Worm (Caenorhabditis elegans): ENCODE measurements around the gene nsph-4.3.
A peak's percentile ranks its signal among the peaks of the same experiment; 100 is the strongest.
"Not testable (repeated sequence)": the region's sequence is repeated elsewhere in the genome, so short reads cannot be mapped to it uniquely, and the experiment has no call there.

nsph-4.3 gene

DNA sequence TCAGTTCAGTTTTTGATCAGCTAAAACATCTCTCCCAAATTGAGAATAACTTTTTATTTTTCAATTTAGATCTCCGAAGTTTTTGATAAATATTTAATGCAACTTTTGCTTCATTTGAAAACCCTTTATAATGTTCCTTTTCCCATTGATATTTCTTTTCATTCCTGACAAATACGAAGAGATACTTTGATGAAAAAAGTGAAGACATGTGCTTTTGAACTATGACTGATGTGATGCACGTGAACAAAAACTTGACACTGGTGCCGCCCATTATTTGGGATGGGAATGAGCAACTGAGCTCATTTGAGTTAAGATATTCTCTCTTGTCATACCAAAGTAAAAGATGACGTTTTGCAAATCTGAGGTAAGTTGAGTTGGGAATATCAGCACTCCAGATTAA is 7.2 kb upstream of the nsph-4.3 start, which contains the start of gene T04A6.1:
Gene T04A6.1, plus strand, starts transcription at position 301 of the 400 bp plus-strand sequence.
- TF ChIP-seq him-1 (tag; optimal IDR thresholded peaks at IDR 0.05) (no peak), W03F9.2 (tag; optimal IDR thresholded peaks at IDR 0.05) (no peak), dao-5 (tag; optimal IDR thresholded peaks at IDR 0.05) (no peak)

DNA sequence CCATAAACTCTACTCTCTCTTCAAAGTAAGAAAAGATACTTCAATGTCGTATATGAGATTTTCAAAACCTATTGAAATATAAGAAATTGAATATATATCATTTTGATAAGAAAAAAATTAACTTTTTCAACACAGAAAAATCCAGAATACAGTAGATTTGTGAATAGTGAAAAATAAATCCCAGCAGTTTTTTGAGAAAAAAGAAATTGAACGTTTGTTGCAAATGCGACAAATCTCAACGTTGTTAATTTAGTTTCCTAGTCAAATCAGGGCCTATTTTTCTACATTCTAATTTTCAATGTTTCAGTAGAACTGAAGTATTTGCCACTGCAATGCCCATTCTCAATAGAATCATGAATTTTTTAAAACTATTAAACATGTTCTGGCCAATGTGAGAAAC is 5.5 kb upstream of the nsph-4.3 start, which contains the start of gene T04A6.2:
Gene T04A6.2, plus strand, starts transcription at position 301 of the 400 bp plus-strand sequence.
- TF ChIP-seq him-1 (tag; optimal IDR thresholded peaks at IDR 0.05) (no peak), W03F9.2 (tag; optimal IDR thresholded peaks at IDR 0.05) (no peak), dao-5 (tag; optimal IDR thresholded peaks at IDR 0.05) (no peak)

DNA sequence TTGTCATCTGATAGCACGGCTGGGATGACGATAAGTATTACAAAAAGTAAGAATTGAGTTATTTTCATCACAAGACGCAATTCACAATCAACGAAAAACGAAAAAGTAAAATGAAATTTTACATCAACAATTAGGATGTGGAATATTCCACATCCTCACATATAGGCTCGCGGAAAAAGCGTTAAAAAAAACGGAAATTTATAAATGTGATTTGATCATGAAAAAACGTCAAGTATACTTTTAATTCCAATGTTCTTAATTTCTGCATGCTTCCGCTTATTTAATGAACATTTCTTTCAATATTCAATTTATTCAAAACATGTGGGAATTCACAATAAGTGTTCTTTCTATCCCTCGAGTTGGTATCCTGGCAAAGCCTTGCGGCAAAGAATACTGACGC is 845 bp downstream of the nsph-4.3 start, which contains the start of gene T04A6.3:
Gene T04A6.3, minus strand, starts transcription at position 101 of the 400 bp plus-strand sequence.
- TF ChIP-seq dao-5 (tag; optimal IDR thresholded peaks at IDR 0.05) (no peak), W03F9.2 (tag; optimal IDR thresholded peaks at IDR 0.05) (no peak), him-1 (tag; optimal IDR thresholded peaks at IDR 0.05) (no peak)

DNA sequence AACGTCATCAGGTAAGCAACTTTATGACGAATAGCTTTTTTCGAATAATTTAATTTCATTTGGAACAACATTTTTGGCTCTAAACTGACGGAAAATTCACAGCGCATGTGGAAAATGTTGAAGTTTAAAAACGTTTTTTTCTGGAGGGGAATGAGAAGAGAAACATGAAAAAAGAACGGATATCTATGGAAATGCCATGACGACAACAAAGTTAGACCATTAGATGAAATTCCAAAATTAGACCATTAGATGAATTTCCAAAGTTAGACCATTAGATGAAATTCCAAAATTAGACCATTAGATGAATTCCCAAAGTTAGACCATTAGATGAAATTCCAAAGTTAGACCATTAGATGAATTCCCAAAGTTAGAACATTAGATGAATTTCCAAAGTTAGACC is 14.6 kb downstream of the nsph-4.3 start, which contains the start of gene Y80D4G.2:
Gene Y80D4G.2, minus strand, starts transcription at position 101 of the 400 bp plus-strand sequence.
- TF ChIP-seq him-1, W03F9.2, dao-5 (tag; optimal IDR thresholded peaks at IDR 0.05): not testable (repeated sequence)

DNA sequence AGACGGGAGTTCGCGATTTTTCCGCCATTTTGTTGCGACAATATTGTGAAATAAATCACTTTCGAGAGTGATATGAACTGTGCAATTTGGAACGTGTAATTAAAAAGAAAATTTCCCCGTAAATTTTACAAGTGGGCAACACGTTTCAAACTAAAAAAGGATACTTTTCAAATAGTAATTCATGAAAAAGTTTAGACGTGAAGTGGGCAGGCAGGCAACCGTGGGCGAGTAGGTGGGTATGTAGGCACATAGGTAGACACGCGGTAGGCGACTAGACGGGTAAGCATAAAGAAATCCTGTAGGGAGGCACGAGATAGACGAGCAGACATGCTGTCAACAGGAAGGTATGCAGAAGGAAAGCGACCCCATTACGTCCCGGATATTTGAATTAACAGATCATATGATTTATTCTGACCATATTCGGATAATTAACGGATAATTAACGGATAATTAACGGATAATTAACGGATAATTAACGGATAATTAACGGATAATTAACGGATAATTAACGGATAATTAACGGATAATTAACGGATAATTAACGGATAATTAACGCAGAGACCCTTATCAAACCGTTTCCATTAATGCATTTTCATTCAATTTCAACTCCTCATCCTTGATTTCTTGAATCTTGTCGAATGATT is 15.7 kb downstream of the nsph-4.3 start, which contains the start of gene R13A5.11:
Gene R13A5.11, minus strand, starts transcription at position 51 of the 644 bp plus-strand sequence.
- TF ChIP-seq dao-5 (tag; optimal IDR thresholded peaks at IDR 0.05) (no peak), him-1 (tag; optimal IDR thresholded peaks at IDR 0.05) (no peak), W03F9.2 (tag; optimal IDR thresholded peaks at IDR 0.05) (no peak)

DNA sequence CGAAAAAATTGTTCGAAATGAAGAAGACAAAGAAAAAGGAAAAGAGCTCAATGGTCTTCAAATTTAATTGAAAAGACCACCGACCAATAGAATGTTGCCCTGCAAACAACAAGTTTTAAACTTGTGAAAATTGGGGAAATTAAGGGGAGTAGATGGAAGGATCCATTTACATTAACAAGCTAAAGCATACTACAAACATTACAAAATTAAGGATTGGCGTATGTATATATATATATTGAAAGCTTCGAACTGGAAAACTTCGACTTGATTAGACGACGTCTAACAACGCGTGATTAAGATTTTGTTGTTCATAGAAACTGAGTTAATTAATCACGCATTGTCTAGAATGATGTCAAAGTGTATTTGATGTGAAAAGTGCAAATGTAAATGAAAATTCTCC is 20.9 kb downstream of the nsph-4.3 start, which contains the start of gene R13A5.15:
Gene R13A5.15, minus strand, starts transcription at position 101 of the 400 bp plus-strand sequence.
- TF ChIP-seq dao-5 (tag; optimal IDR thresholded peaks at IDR 0.05) (no peak), him-1 (tag; optimal IDR thresholded peaks at IDR 0.05) (no peak), W03F9.2 (tag; optimal IDR thresholded peaks at IDR 0.05) (no peak)

DNA sequence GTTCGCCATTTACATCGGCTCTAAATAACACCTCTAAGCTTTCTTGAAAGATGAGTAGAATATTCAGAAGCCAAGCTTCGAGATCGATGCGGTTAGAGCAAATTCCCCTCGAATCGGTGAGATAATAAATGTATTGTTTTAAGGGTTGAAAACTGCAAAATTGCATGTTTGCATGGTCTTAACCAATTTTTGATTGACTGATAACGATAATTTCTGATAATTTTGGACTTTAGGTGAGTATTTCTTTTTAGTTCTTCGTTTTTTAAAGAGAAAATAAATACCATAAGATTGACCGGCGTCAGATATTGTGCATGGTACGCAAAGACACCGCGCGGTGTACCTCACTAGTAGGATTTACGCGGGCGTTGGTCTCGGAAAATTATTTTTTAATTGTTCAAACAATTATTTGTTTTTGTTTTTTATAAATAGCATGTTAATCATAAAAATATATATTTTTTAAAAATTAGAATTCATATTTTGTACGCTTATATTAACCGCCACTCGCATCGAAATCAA is 24.9 kb downstream of the nsph-4.3 start, which contains the start of gene cup-5:
Gene cup-5, plus strand, starts transcription at position 51 of the 516 bp plus-strand sequence.
- TF ChIP-seq him-1 (tag; optimal IDR thresholded peaks at IDR 0.05): peak; percentile 25
- peak; percentile 21 for TF ChIP-seq W03F9.2 (tag; optimal IDR thresholded peaks at IDR 0.05)
- TF ChIP-seq dao-5 (tag; optimal IDR thresholded peaks at IDR 0.05): no peak

DNA sequence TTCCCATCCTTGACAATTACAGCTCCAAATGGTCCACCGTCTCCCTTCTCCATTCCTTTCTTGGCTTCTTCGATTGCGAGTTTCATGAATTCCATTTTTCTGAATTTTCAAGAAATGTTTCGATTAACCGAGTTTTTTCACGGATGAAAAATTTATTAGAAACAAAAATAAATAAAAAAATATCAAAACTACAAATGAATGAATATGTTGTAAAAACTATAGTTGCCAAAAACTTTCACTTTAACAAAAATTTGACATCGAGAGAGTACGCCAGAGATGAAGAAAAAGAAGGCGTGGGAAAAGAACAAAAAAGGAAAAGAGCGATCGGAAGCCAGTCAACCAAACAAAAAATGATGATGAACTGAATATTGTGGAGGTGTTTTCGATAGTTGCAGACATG is 26.2 kb downstream of the nsph-4.3 start, which contains the start of gene R13A5.10:
Gene R13A5.10, minus strand, starts transcription at position 101 of the 400 bp plus-strand sequence.
- TF ChIP-seq dao-5 (tag; optimal IDR thresholded peaks at IDR 0.05) (no peak), him-1 (tag; optimal IDR thresholded peaks at IDR 0.05) (no peak), W03F9.2 (tag; optimal IDR thresholded peaks at IDR 0.05) (no peak)

DNA sequence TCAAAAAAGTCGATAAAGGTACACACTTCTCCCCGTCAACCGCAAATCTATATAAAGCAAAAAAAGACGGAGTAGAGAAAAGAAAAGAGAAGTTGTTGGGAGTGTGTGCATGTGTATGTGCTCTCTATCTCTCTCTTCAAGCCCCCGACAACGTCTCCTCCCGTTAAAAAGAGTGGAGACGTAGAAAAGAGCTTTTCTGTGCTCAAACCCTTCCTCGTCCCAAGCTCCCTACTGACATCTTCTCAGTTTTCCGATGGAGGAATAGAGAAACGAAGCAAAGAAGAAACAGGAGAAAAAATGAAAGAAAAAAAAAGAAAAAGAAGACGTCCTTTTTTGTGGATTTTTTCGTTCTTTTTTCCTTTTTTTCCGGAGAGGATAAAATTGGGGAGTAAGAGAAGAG is 28.5 kb downstream of the nsph-4.3 start:
- TF ChIP-seq dao-5 (tag; optimal IDR thresholded peaks at IDR 0.05) (no peak), him-1 (tag; optimal IDR thresholded peaks at IDR 0.05) (peak; percentile 48)

DNA sequence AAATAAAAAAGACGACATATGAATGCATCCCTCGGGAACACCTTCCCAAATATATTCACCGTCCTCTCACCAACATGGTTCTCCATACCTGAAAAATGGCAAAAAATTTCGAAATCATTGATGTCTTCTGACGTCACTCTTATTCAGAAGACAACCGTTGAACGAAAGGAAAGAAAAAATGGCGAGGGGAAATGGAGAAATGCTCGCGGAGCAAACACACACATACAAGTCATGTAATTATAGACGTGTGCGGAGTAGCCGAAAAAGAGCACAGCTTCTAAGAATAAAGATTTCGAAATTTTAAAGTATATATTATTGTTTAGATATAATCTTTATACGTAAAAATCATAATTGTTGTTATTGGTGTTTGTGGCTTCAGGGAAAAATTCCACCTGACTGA is 29.7 kb downstream of the nsph-4.3 start, which contains the start of gene mfsd-6:
Gene mfsd-6, minus strand, starts transcription at position 88 of the 400 bp plus-strand sequence.
- TF ChIP-seq W03F9.2 (tag; optimal IDR thresholded peaks at IDR 0.05) (no peak), dao-5 (tag; optimal IDR thresholded peaks at IDR 0.05) (no peak), him-1 (tag; optimal IDR thresholded peaks at IDR 0.05) (no peak)

DNA sequence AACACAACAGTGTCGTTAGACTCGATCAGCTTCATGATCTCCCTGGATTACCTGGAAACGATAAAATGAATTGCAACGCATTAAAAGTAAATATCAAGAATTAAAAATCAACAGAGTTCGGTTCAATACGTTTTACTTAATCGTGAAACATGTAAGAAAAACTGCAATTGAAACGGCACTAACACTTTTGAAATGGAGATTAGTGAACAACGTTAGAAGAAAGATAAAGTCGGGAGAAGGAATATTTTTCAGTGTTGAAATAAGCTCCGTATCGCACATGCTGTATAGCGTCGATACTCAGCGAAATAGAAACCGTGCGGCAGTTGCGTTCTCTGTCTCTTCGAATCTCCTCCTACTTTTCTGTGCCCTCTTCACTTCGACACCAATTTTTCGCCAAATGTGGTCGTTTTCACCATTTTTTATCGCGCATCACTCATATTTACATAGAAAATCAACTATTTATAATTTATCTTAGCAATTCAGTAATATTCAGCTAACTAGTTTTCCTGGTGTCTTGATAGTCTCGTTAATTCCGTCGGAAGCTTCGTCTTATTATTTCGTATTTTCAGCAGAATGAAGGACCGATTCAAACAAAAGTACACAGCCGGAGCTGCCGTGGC is 36.2 kb downstream of the nsph-4.3 start, which contains the start of the genes rpl-9 and lpd-7:
Gene rpl-9, minus strand, starts transcription at position 51 of the 620 bp plus-strand sequence.
Gene lpd-7, plus strand, starts transcription at position 570 of the 620 bp plus-strand sequence.
- TF ChIP-seq W03F9.2 (tag; optimal IDR thresholded peaks at IDR 0.05) (peak; percentile 81), him-1 (tag; optimal IDR thresholded peaks at IDR 0.05) (peak; percentile 59), dao-5 (tag; optimal IDR thresholded peaks at IDR 0.05) (no peak)

DNA sequence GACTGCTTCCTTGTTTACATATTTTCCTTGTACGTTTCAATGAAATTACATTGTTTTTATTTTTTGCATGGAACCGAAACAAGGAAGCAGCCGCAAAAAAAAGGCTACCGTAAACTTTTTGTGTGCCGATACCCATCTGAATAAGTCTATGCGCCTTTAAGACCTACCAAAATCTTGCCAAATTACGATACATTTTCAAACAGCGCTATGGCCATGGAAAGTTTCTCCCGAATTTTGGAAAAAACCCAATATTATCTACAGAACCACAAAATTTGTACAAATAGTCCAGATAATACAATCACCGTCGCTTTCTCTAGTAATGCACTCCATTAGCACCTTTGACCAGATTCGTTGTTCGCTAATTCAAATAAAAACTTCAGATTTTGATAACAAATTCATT is 37.3 kb downstream of the nsph-4.3 start:
- TF ChIP-seq W03F9.2 (tag; optimal IDR thresholded peaks at IDR 0.05): no peak
- no peak for TF ChIP-seq him-1 (tag; optimal IDR thresholded peaks at IDR 0.05)
- TF ChIP-seq dao-5 (tag; optimal IDR thresholded peaks at IDR 0.05): no peak

DNA sequence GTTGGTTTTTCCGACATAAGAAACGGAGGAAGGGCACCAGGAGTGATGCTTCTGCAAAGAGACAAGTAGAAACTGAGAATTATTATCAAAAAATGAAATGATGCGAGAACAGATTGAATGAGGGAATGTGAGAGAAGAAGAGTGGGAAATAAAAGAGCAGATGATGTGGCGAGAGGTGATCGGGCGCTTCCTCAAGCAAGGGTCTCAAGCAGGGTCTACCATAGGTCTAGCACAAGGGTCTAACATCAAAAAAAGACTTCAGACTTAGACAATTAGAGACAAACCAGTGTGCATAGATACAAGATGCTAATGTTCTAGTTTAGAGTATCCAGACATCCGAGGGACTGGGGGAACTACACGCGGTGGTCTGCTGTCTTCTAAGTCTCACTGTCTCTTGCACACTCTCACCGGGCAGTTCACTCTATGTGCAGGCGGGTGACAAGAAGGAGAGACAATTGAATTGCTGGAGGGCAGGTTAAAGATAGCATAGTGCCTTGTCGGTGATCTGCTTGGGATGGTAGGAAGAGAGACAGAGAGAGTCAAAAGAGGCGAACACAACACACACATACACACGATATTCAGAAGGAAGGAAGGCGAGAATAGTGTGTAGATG is 38.9 kb downstream of the nsph-4.3 start, which contains the start of gene R13A5.7:
Gene R13A5.7, minus strand, starts transcription at position 51 of the 613 bp plus-strand sequence.
- no peak for TF ChIP-seq dao-5 (tag; optimal IDR thresholded peaks at IDR 0.05)
- TF ChIP-seq W03F9.2 (tag; optimal IDR thresholded peaks at IDR 0.05): peak; percentile 66
- TF ChIP-seq him-1 (tag; optimal IDR thresholded peaks at IDR 0.05): peak; percentile 78
